Worm (Caenorhabditis elegans): Measurements from ENCODE around the gene cpar-1.

cpar-1 gene

ce11 chrIII:9455980-9456658, 22.3 kb downstream of the cpar-1 start, which contains the start of the genes rheb-1 and spk-1 (continued):
- TF ChIP-seq ZK546.5 (tag; optimal IDR thresholded peaks at IDR 0.05) (peak; percentile 21 to 95), lim-7 (GFP tag; IDR thresholded peaks at IDR 0.05) (no peak), nhr-102 (tag; optimal IDR thresholded peaks at IDR 0.05) (peak; percentile 89), duxl-1 (tag; optimal IDR thresholded peaks at IDR 0.05; ENCODE audit: poor library complexity) (peak; percentile 49), lin-13 (GFP tag; optimal IDR thresholded peaks at IDR 0.05) (peak; percentile 85), F26F4.8 (GFP tag; conservative IDR thresholded peaks at IDR 0.05) (no peak), hif-1 (tag; optimal IDR thresholded peaks at IDR 0.05) (peak; percentile 29 to 83), ama-1 (optimal IDR thresholded peaks at IDR 0.05) (peak; percentile 18), lin-1 (GFP tag; IDR thresholded peaks at IDR 0.05) (peak; percentile 88), zfp-2 (tag; optimal IDR thresholded peaks at IDR 0.05) (peak; percentile 93), Y105C5A.15 (GFP tag; IDR thresholded peaks at IDR 0.05) (no peak), madf-9 (GFP tag; conservative IDR thresholded peaks at IDR 0.05) (peak; percentile 64; the same call in 1 of the 2 replicates), daf-12 (tag; optimal IDR thresholded peaks at IDR 0.05) (no peak), nhr-6 (tag; optimal IDR thresholded peaks at IDR 0.05) (peak; percentile 94), lin-15B (tag; optimal IDR thresholded peaks at IDR 0.05) (no peak), dpl-1 (GFP tag; optimal IDR thresholded peaks at IDR 0.05) (peak; percentile 76), pha-4 (GFP tag; IDR thresholded peaks at IDR 0.05) (peak; percentile 82), pha-4 (tag; optimal IDR thresholded peaks at IDR 0.05) (peak; percentile 89), nhr-237 (tag; optimal IDR thresholded peaks at IDR 0.05) (no peak), ceh-20 (GFP tag; IDR thresholded peaks at IDR 0.05) (peak; percentile 91), nhr-42 (GFP tag; IDR thresholded peaks at IDR 0.05) (0 out of 2 replicates have a peak, but pooled peaks have one; percentile 53), mdl-1 (tag; optimal IDR thresholded peaks at IDR 0.05) (peak in 1 of 2 experiments; percentile 64), nhr-28 (tag; optimal IDR thresholded peaks at IDR 0.05) (peak; percentile 90), lin-38 (GFP tag; IDR thresholded peaks at IDR 0.05) (peak; percentile 86), nhr-11 (tag; optimal IDR thresholded peaks at IDR 0.05) (peak; percentile 70), egl-43 (GFP tag; IDR thresholded peaks at IDR 0.05) (peak; percentile 52; the same call in 1 of the 2 replicates), spr-1 (tag; optimal IDR thresholded peaks at IDR 0.05) (peak; percentile 77), hlh-11 (tag; optimal IDR thresholded peaks at IDR 0.05) (peak; percentile 97), gei-8 (GFP tag; optimal IDR thresholded peaks at IDR 0.05) (no peak), daf-19 (GFP tag; conservative IDR thresholded peaks at IDR 0.05) (no peak), nhr-10 (tag; optimal IDR thresholded peaks at IDR 0.05) (peak; percentile 45), lsy-2 (tag; optimal IDR thresholded peaks at IDR 0.05) (peak; percentile 97 to 99), ceh-32 (tag; optimal IDR thresholded peaks at IDR 0.05; ENCODE audit: poor library complexity) (no peak), hlh-30 (tag; optimal IDR thresholded peaks at IDR 0.05; ENCODE audit: insufficient read depth) (peak; percentile 97), cey-2 (tag; optimal IDR thresholded peaks at IDR 0.05; ENCODE audit: borderline replicate concordance, insufficient read depth) (no peak), saeg-2 (GFP tag; IDR thresholded peaks at IDR 0.05) (peak; percentile 78; the same call in 1 of the 2 replicates), aly-2 (tag; optimal IDR thresholded peaks at IDR 0.05) (no peak), T26A8.4 (GFP tag; IDR thresholded peaks at IDR 0.05) (peak; percentile 94), fos-1 (tag; optimal IDR thresholded peaks at IDR 0.05) (peak; percentile 8), lin-29 (GFP tag; IDR thresholded peaks at IDR 0.05) (peak; percentile 57; the same call in 1 of the 2 replicates), mep-1 (tag; optimal IDR thresholded peaks at IDR 0.05) (peak; percentile 89), ceh-44 (GFP tag; IDR thresholded peaks at IDR 0.05) (0 out of 2 replicates have a peak, but pooled peaks have one; percentile 43), dmd-8 (GFP tag; IDR thresholded peaks at IDR 0.05) (no peak), fkh-10 (GFP tag; optimal IDR thresholded peaks at IDR 0.05) (peak; percentile 80), nhr-48 (tag; optimal IDR thresholded peaks at IDR 0.05) (peak; percentile 89), tra-1 (GFP tag; IDR thresholded peaks at IDR 0.05) (peak; percentile 91), ztf-11 (tag; optimal IDR thresholded peaks at IDR 0.05) (no peak), Y75B8A.6 (GFP tag; IDR thresholded peaks at IDR 0.05) (peak; percentile 29; the same call in 1 of the 2 replicates), F49E8.2 (tag; optimal IDR thresholded peaks at IDR 0.05; ENCODE audit: borderline replicate concordance) (peak; percentile 54), T20F7.1 (GFP tag; optimal IDR thresholded peaks at IDR 0.05) (peak; percentile 83)

All from whole organism, L4 larva.